7 fruit fly cellular contexts compared by ENCODE assay signal in the genomic region with DNA sequence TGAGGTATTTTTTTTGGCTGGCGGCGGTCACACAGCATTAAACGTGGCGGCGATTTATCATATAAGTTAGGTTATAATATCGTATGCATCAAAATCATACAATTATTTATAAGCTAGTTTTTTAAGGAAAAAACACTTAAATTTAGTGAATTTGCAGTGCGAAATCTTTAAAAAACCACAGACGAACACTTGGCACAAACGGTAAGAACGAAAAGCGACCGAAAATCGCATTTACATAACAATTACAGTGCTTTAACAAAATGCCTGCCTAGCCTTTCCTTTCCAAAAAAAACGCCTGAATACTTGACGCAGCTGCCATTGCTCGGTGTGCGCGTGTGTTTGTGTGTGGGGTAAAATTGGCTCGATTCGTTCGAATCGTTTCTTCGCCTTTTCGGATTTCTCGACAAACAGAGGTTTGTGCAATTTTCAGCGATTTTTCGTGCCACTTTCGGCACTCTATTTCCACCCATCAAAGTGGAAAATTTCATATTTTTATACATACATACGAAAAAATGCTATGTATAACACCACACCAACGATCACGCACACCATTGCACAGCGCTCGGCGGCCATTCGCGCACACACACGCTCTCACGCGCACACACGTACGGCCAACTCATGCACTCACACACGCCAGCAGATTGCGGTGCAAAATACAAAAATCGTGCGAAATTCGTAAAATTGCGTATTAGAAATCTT.
TF ChIP-seq lines count a peak whose summit lies in the region.

A gene (plus strand): TSS at position 44 of the 699 bp plus-strand sequence.

- peak; percentile 2 to 24 for TF ChIP-seq CTCF in S2 (optimal IDR thresholded peaks at IDR 0.05; lab: Kevin White, UChicago)
- TF ChIP-seq CTCF in whole organism, embryonic (GFP tag; optimal IDR thresholded peaks at IDR 0.05; lab: Kevin White, UChicago), result no peak

TF ChIP-seq in whole organism, 6 proteins besides CTCF, POLR2A, EP300 and RAD21:
- no peak for TF ChIP-seq Dll (optimal IDR thresholded peaks at IDR 0.05; lab: Kevin White, UChicago)
- no peak for TF ChIP-seq usp (GFP tag; optimal IDR thresholded peaks at IDR 0.05; lab: Kevin White, UChicago)
- TF ChIP-seq EcR (GFP tag; optimal IDR thresholded peaks at IDR 0.05; lab: Kevin White, UChicago), result no peak
- peak; percentile 33 for TF ChIP-seq CG8478 (optimal IDR thresholded peaks at IDR 0.05; lab: Kevin White, UChicago)

TF ChIP-seq in whole organism, adult, 20 proteins besides CTCF, POLR2A, EP300 and RAD21:
- peak; percentile 46 for TF ChIP-seq tj (GFP tag; optimal IDR thresholded peaks at IDR 0.05; lab: Kevin White, UChicago)
- peak; percentile 55 for TF ChIP-seq cic (GFP tag; optimal IDR thresholded peaks at IDR 0.05; lab: Kevin White, UChicago)
- TF ChIP-seq CG7101 (tag; optimal IDR thresholded peaks at IDR 0.05; lab: Kevin White, UChicago), result no peak
- peak; percentile 5 for TF ChIP-seq CG12768 (GFP tag; optimal IDR thresholded peaks at IDR 0.05; lab: Kevin White, UChicago)
- TF ChIP-seq Hr96 (GFP tag; optimal IDR thresholded peaks at IDR 0.05; lab: Kevin White, UChicago), result no peak
- peak; percentile 45 for TF ChIP-seq Mnt (GFP tag; optimal IDR thresholded peaks at IDR 0.05; lab: Kevin White, UChicago)
- no peak for TF ChIP-seq ovo (GFP tag; optimal IDR thresholded peaks at IDR 0.05; lab: Kevin White, UChicago)
- no peak for TF ChIP-seq bab1 (GFP tag; optimal IDR thresholded peaks at IDR 0.05; lab: Kevin White, UChicago)
- no peak for TF ChIP-seq CG5204 (GFP tag; optimal IDR thresholded peaks at IDR 0.05; lab: Kevin White, UChicago)

TF ChIP-seq in whole organism, embryonic, 481 proteins besides CTCF, POLR2A, EP300 and RAD21 (continues in another document):
- TF ChIP-seq dm (GFP tag; optimal IDR thresholded peaks at IDR 0.05; lab: Kevin White, UChicago), result peak; percentile 66
- TF ChIP-seq salm (tag; optimal IDR thresholded peaks at IDR 0.05; lab: Kevin White, UChicago), result peak; percentile 9
- TF ChIP-seq Bgb (GFP tag; IDR thresholded peaks at IDR 0.05; lab: Robert Waterston, UW; ENCODE audit: partially characterized antibody), result peak; percentile 40; the same call in 1 of the 2 replicates
- TF ChIP-seq rib (GFP tag; IDR thresholded peaks at IDR 0.05; lab: Robert Waterston, UW), result peak; percentile 81
- peak; percentile 96 for TF ChIP-seq bigmax (GFP tag; optimal IDR thresholded peaks at IDR 0.05; lab: Kevin White, UChicago)
- TF ChIP-seq CG4854 (GFP tag; optimal IDR thresholded peaks at IDR 0.05; lab: Kevin White, UChicago), result no peak
- peak; percentile 97 for TF ChIP-seq cg (GFP tag; optimal IDR thresholded peaks at IDR 0.05; lab: Kevin White, UChicago)
- peak; percentile 50 for TF ChIP-seq Hr39 (optimal IDR thresholded peaks at IDR 0.05; lab: Kevin White, UChicago)
- peak; percentile 26 for TF ChIP-seq gfzf (GFP tag; optimal IDR thresholded peaks at IDR 0.05; lab: Kevin White, UChicago)
- no peak for TF ChIP-seq hkb (optimal IDR thresholded peaks at IDR 0.05; lab: Kevin White, UChicago)
- TF ChIP-seq hkb (GFP tag; IDR thresholded peaks at IDR 0.05; lab: Robert Waterston, UW), result no peak
- peak; percentile 58 for TF ChIP-seq sd (tag; optimal IDR thresholded peaks at IDR 0.05; lab: Kevin White, UChicago)
- 0 out of 4 replicates have a peak, but pooled peaks have one; percentile 60 for TF ChIP-seq chinmo (GFP tag; IDR thresholded peaks at IDR 0.05; lab: Robert Waterston, UW; ENCODE audit: partially characterized antibody)
- peak; percentile 66 for TF ChIP-seq chm (GFP tag; IDR thresholded peaks at IDR 0.05; lab: Robert Waterston, UW)
- peak; percentile 16 for TF ChIP-seq Nf-YB (GFP tag; optimal IDR thresholded peaks at IDR 0.05; lab: Kevin White, UChicago)
- TF ChIP-seq phol (tag; optimal IDR thresholded peaks at IDR 0.05; lab: Kevin White, UChicago), result peak; percentile 12

TF ChIP-seq in whole organism, prepupa, 60 proteins besides CTCF, POLR2A, EP300 and RAD21:
- TF ChIP-seq svp (GFP tag; lab: Kevin White, UChicago) (no peak), Eip78C (GFP tag; lab: Kevin White, UChicago) (peak; percentile 31), CG11902 (GFP tag; optimal IDR thresholded peaks at IDR 0.05; lab: Kevin White, UChicago) (no peak), CG6854 (GFP tag; optimal IDR thresholded peaks at IDR 0.05; lab: Kevin White, UChicago) (peak; percentile 5), spab (GFP tag; optimal IDR thresholded peaks at IDR 0.05; lab: Kevin White, UChicago) (no peak), Eip93F (GFP tag; optimal IDR thresholded peaks at IDR 0.05; lab: Kevin White, UChicago) (no peak), CG9139 (GFP tag; optimal IDR thresholded peaks at IDR 0.05; lab: Kevin White, UChicago) (no peak), Sox15 (GFP tag; optimal IDR thresholded peaks at IDR 0.05; lab: Kevin White, UChicago) (no peak), CG6163 (GFP tag; IDR thresholded peaks at IDR 0.05; lab: Robert Waterston, UW) (no peak), Gug (GFP tag; IDR thresholded peaks at IDR 0.05; lab: Robert Waterston, UW) (no peak), CG16779 (tag; optimal IDR thresholded peaks at IDR 0.05; lab: Kevin White, UChicago) (peak; percentile 22), dac (GFP tag; optimal IDR thresholded peaks at IDR 0.05; lab: Kevin White, UChicago) (no peak), CG8319 (GFP tag; optimal IDR thresholded peaks at IDR 0.05; lab: Kevin White, UChicago) (no peak), CG6792 (GFP tag; optimal IDR thresholded peaks at IDR 0.05; lab: Kevin White, UChicago) (no peak), OdsH (GFP tag; optimal IDR thresholded peaks at IDR 0.05; lab: Kevin White, UChicago) (no peak), CG10669 (GFP tag; optimal IDR thresholded peaks at IDR 0.05; lab: Kevin White, UChicago) (no peak), CG34406 (GFP tag; optimal IDR thresholded peaks at IDR 0.05; lab: Kevin White, UChicago) (peak; percentile 14)

TF ChIP-seq in whole organism, pupa, 21 proteins besides CTCF, POLR2A, EP300 and RAD21:
- TF ChIP-seq Ets98B (GFP tag; IDR thresholded peaks at IDR 0.05; lab: Robert Waterston, UW), result peak; percentile 33; the same call in 1 of the 2 replicates
- no peak for TF ChIP-seq Snoo (tag; optimal IDR thresholded peaks at IDR 0.05; lab: Kevin White, UChicago)

TF ChIP-seq in whole organism, wandering third instar larva, 38 proteins besides CTCF, POLR2A, EP300 and RAD21:
- TF ChIP-seq dmrt93B (GFP tag; optimal IDR thresholded peaks at IDR 0.05; lab: Kevin White, UChicago) (no peak), jim (GFP tag; optimal IDR thresholded peaks at IDR 0.05; lab: Kevin White, UChicago) (no peak), Dif (GFP tag; optimal IDR thresholded peaks at IDR 0.05; lab: Kevin White, UChicago; ENCODE audit: partially characterized antibody) (no peak), brk (GFP tag; optimal IDR thresholded peaks at IDR 0.05; lab: Kevin White, UChicago) (no peak), Myc (optimal IDR thresholded peaks at IDR 0.05; lab: Kevin White, UChicago) (no peak), dsf (GFP tag; optimal IDR thresholded peaks at IDR 0.05; lab: Kevin White, UChicago; ENCODE audit: borderline replicate concordance) (no peak), dl (GFP tag; optimal IDR thresholded peaks at IDR 0.05; lab: Kevin White, UChicago; ENCODE audit: insufficient read depth in 1 of 2, partially characterized antibody in 2 of 2) (no peak), h (GFP tag; optimal IDR thresholded peaks at IDR 0.05; lab: Kevin White, UChicago) (no peak), sv (GFP tag; optimal IDR thresholded peaks at IDR 0.05; lab: Kevin White, UChicago) (no peak), woc (GFP tag; optimal IDR thresholded peaks at IDR 0.05; lab: Kevin White, UChicago) (peak; percentile 6), lola (GFP tag; optimal IDR thresholded peaks at IDR 0.05; lab: Kevin White, UChicago) (peak; percentile 34), rgr (GFP tag; optimal IDR thresholded peaks at IDR 0.05; lab: Kevin White, UChicago) (peak; percentile 1), br (GFP tag; optimal IDR thresholded peaks at IDR 0.05; lab: Kevin White, UChicago) (no peak), fru (GFP tag; optimal IDR thresholded peaks at IDR 0.05; lab: Kevin White, UChicago) (no peak), Mio (GFP tag; optimal IDR thresholded peaks at IDR 0.05; lab: Kevin White, UChicago) (no peak), CrebA (GFP tag; optimal IDR thresholded peaks at IDR 0.05; lab: Kevin White, UChicago; ENCODE audit: borderline replicate concordance) (no peak), tai (GFP tag; optimal IDR thresholded peaks at IDR 0.05; lab: Kevin White, UChicago) (no peak), foxo (GFP tag; optimal IDR thresholded peaks at IDR 0.05; lab: Kevin White, UChicago) (no peak), sage (GFP tag; optimal IDR thresholded peaks at IDR 0.05; lab: Kevin White, UChicago) (no peak), N (GFP tag; optimal IDR thresholded peaks at IDR 0.05; lab: Kevin White, UChicago) (peak; percentile 79), Abd-B (GFP tag; optimal IDR thresholded peaks at IDR 0.05; lab: Kevin White, UChicago) (no peak), Sp1 (GFP tag; optimal IDR thresholded peaks at IDR 0.05; lab: Kevin White, UChicago) (no peak), Vsx2 (GFP tag; optimal IDR thresholded peaks at IDR 0.05; lab: Kevin White, UChicago; ENCODE audit: partially characterized antibody) (no peak), HLH106 (tag; optimal IDR thresholded peaks at IDR 0.05; lab: Kevin White, UChicago) (no peak), Hr83 (GFP tag; optimal IDR thresholded peaks at IDR 0.05; lab: Kevin White, UChicago; ENCODE audit: poor library complexity, severe bottlenecking) (peak; percentile 45), Rel (GFP tag; optimal IDR thresholded peaks at IDR 0.05; lab: Kevin White, UChicago) (no peak), Rel (tag; optimal IDR thresholded peaks at IDR 0.05; lab: Kevin White, UChicago) (no peak), Dfd (GFP tag; optimal IDR thresholded peaks at IDR 0.05; lab: Kevin White, UChicago) (no peak), Hr78 (GFP tag; optimal IDR thresholded peaks at IDR 0.05; lab: Kevin White, UChicago) (no peak)
